Fruit fly (Drosophila melanogaster) whole organism, embryonic: ENCODE measurements around the gene Gr32a.

ENCODE experiments used
- Atf6 ChIP-seq: fragments of 200-800 bp; sonication (Bioruptor generic); IDR thresholded peaks from 2 replicates; pipeline ENCODE4 v1.3.6; 2022; ENCODE audit warnings: missing biosample characterization, missing genetic modification characterization
- B-H2 ChIP-seq: fragments of 200-800 bp; sonication (Bioruptor generic); optimal IDR thresholded peaks from 2 replicates; lab custom pipeline; 2018; ENCODE audit warnings: missing biosample characterization, mild to moderate bottlenecking, missing genetic modification characterization
- Bgb ChIP-seq: fragments of 200-800 bp; sonication (Bioruptor generic); IDR thresholded peaks from 2 replicates; pipeline ENCODE4 v1.3.6; 2022; ENCODE audit warnings: missing biosample characterization, missing genetic modification characterization; ENCODE audit not compliant: partially characterized antibody
- CG15269 ChIP-seq: fragments of 200-800 bp; sonication (Bioruptor generic); optimal IDR thresholded peaks from 2 replicates; lab custom pipeline; 2018; ENCODE audit warnings: missing biosample characterization, mild to moderate bottlenecking, missing genetic modification characterization, moderate library complexity
- CG18599 ChIP-seq: fragments of 200-800 bp; sonication (Bioruptor generic); optimal IDR thresholded peaks from 3 replicates; lab custom pipeline; 2017; ENCODE audit warnings: missing biosample characterization, missing genetic modification characterization, mild to moderate bottlenecking, moderate library complexity, missing genetic modification reagents
- CG18619 ChIP-seq: fragments of 200-800 bp; sonication (Bioruptor generic); optimal IDR thresholded peaks from 3 replicates; lab custom pipeline; 2017; ENCODE audit warnings: missing biosample characterization, mild to moderate bottlenecking, missing genetic modification characterization
- CG32532 ChIP-seq: fragments of 200-800 bp; sonication (Bioruptor generic); IDR thresholded peaks from 2 replicates; pipeline ENCODE4 v1.3.6; 2022; ENCODE audit warnings: missing biosample characterization, missing genetic modification characterization
- CG32767 ChIP-seq: fragments of 200-800 bp; sonication (Bioruptor generic); IDR thresholded peaks from 2 replicates; pipeline ENCODE4 v1.3.6; 2022; ENCODE audit warnings: missing biosample characterization, missing genetic modification characterization
- CG6654 ChIP-seq: fragments of 200-800 bp; sonication (Bioruptor generic); optimal IDR thresholded peaks from 2 replicates; lab custom pipeline; 2017; ENCODE audit warnings: missing biosample characterization, mild to moderate bottlenecking, missing genetic modification characterization
- CG7786 ChIP-seq: fragments of 200-800 bp; sonication (Bioruptor generic); optimal IDR thresholded peaks from 2 replicates; lab custom pipeline; 2016; ENCODE audit warnings: missing biosample characterization, missing genetic modification characterization
- CG7928 ChIP-seq: fragments of 200-800 bp; sonication (Bioruptor generic); optimal IDR thresholded peaks from 2 replicates; lab custom pipeline; 2017; ENCODE audit warnings: missing biosample characterization, mild to moderate bottlenecking, missing genetic modification characterization
- CG8089 ChIP-seq: fragments of 200-800 bp; sonication (Bioruptor generic); optimal IDR thresholded peaks from 3 replicates; lab custom pipeline; 2016; ENCODE audit warnings: missing biosample characterization, missing genetic modification characterization
- Dll ChIP-seq: fragments of 200-800 bp; sonication (Bioruptor generic); IDR thresholded peaks from 4 replicates; pipeline ENCODE4 v1.3.6; 2022; ENCODE audit warnings: missing biosample characterization, missing genetic modification characterization; ENCODE audit not compliant: partially characterized antibody
- ERR ChIP-seq: fragments of 200-800 bp; sonication (Bioruptor generic); optimal IDR thresholded peaks from 2 replicates; lab custom pipeline; 2016; ENCODE audit warnings: missing biosample characterization, missing genetic modification characterization
- Eip74EF ChIP-seq, 2 experiments: fragments of 200-800 bp in 1 of 2; fragments of >200 bp in 1 of 2; sonication (Bioruptor generic) in 1 of 2; optimal IDR thresholded peaks; 2 replicates each; lab custom pipeline; 2017 to 2019; ENCODE audit warnings: missing biosample characterization in 2 of 2, missing genetic modification characterization in 2 of 2, mild to moderate bottlenecking in 1 of 2, moderate library complexity in 1 of 2
- Ets97D ChIP-seq: fragments of 200-800 bp; sonication (Bioruptor generic); optimal IDR thresholded peaks from 3 replicates; lab custom pipeline; 2016; ENCODE audit warnings: missing biosample characterization, missing genetic modification characterization
- Fer3 ChIP-seq: fragments of 200-800 bp; sonication (Bioruptor generic); optimal IDR thresholded peaks from 2 replicates; lab custom pipeline; 2018; ENCODE audit warnings: missing biosample characterization, mild to moderate bottlenecking, missing genetic modification characterization, moderate library complexity
- Hr51 ChIP-seq, 2 experiments: fragments of 200-800 bp; sonication (Bioruptor generic); optimal IDR thresholded peaks; 2 replicates in 1 of 2; 3 replicates in 1 of 2; lab custom pipeline; 2016 to 2018; ENCODE audit warnings: missing biosample characterization in 2 of 2, missing genetic modification characterization in 2 of 2, mild to moderate bottlenecking in 1 of 2, moderate library complexity in 1 of 2
- Nf-YC ChIP-seq: fragments of 200-800 bp; optimal IDR thresholded peaks from 3 replicates; lab custom pipeline; 2019; ENCODE audit warnings: missing biosample characterization, mild to moderate bottlenecking, missing genetic modification characterization, moderate library complexity
- PHDP ChIP-seq: fragments of 200-800 bp; sonication (Bioruptor generic); optimal IDR thresholded peaks from 3 replicates; lab custom pipeline; 2018; ENCODE audit warnings: missing biosample characterization, mild to moderate bottlenecking, missing genetic modification characterization, moderate library complexity
- Rx ChIP-seq: fragments of 200-800 bp; sonication (Bioruptor generic); IDR thresholded peaks from 2 replicates; pipeline ENCODE4 v1.3.6; 2022; ENCODE audit warnings: missing biosample characterization, missing genetic modification characterization
- YL-1 ChIP-seq: fragments of 200-800 bp; sonication (Bioruptor generic); optimal IDR thresholded peaks from 3 replicates; lab custom pipeline; 2017; ENCODE audit warnings: missing biosample characterization, mild to moderate bottlenecking, missing genetic modification characterization
- az2 ChIP-seq: fragments of 200-800 bp; sonication (Bioruptor generic); optimal IDR thresholded peaks from 3 replicates; lab custom pipeline; 2016; ENCODE audit warnings: missing biosample characterization, missing genetic modification characterization
- bbx ChIP-seq: fragments of 200-800 bp; sonication (Bioruptor generic); IDR thresholded peaks from 2 replicates; pipeline ENCODE4 v1.3.6; 2022; ENCODE audit warnings: missing biosample characterization, missing genetic modification characterization; ENCODE audit not compliant: partially characterized antibody
- ci ChIP-seq: fragments of 200-800 bp; sonication (Bioruptor generic); IDR thresholded peaks from 3 replicates; pipeline ENCODE4 v1.3.6; 2022; ENCODE audit warnings: missing biosample characterization, missing genetic modification characterization
- croc ChIP-seq: fragments of 200-800 bp; sonication (Bioruptor generic); conservative IDR thresholded peaks from 3 replicates; pipeline ENCODE4 v1.3.6; 2022; ENCODE audit warnings: missing biosample characterization, missing genetic modification characterization
- dpn ChIP-seq, 2 experiments: fragments of 200-800 bp; sonication (Bioruptor generic); optimal IDR thresholded peaks; 3 replicates each; lab custom pipeline; 2016; ENCODE audit warnings: missing biosample characterization in 2 of 2, missing genetic modification characterization in 2 of 2
- dysf ChIP-seq: fragments of 200-800 bp; sonication (Bioruptor generic); IDR thresholded peaks from 3 replicates; pipeline ENCODE4 v1.3.6; 2022; ENCODE audit warnings: missing biosample characterization, missing genetic modification characterization
- gce ChIP-seq: fragments of 200-800 bp; sonication (Bioruptor generic); IDR thresholded peaks from 3 replicates; pipeline ENCODE4 v1.3.6; 2022; ENCODE audit warnings: missing biosample characterization, missing genetic modification characterization
- grn ChIP-seq: fragments of 200-800 bp; sonication (Bioruptor generic); optimal IDR thresholded peaks from 3 replicates; lab custom pipeline; 2017; ENCODE audit warnings: missing biosample characterization, missing genetic modification characterization
- inv ChIP-seq: fragments of 200-800 bp; sonication (Bioruptor generic); IDR thresholded peaks from 2 replicates; pipeline ENCODE4 v1.3.6; 2022; ENCODE audit warnings: missing biosample characterization, missing genetic modification characterization; ENCODE audit not compliant: partially characterized antibody
- jumu ChIP-seq: fragments of 200-800 bp; sonication (Bioruptor generic); optimal IDR thresholded peaks from 3 replicates; lab custom pipeline; 2016; ENCODE audit warnings: missing biosample characterization, missing genetic modification characterization
- lab ChIP-seq: fragments of 200-800 bp; sonication (Bioruptor generic); optimal IDR thresholded peaks from 3 replicates; lab custom pipeline; 2017; ENCODE audit warnings: missing biosample characterization, missing genetic modification characterization, mild to moderate bottlenecking, moderate library complexity, missing genetic modification reagents
- lola ChIP-seq, 3 experiments: fragments of >200 bp in 2 of 3; fragments of 200-800 bp in 1 of 3; sonication (Bioruptor generic) in 1 of 3; optimal IDR thresholded peaks; 2 replicates each; lab custom pipeline; 2017 to 2019; ENCODE audit warnings: missing biosample characterization in 3 of 3, missing genetic modification characterization in 3 of 3, mild to moderate bottlenecking in 1 of 3, moderate library complexity in 1 of 3
- maf-S ChIP-seq: fragments of 200-800 bp; sonication (Bioruptor generic); optimal IDR thresholded peaks from 2 replicates; lab custom pipeline; 2016; ENCODE audit warnings: missing biosample characterization, missing genetic modification characterization
- mirr ChIP-seq: fragments of 200-800 bp; sonication (Bioruptor generic); optimal IDR thresholded peaks from 3 replicates; lab custom pipeline; 2018; ENCODE audit warnings: missing biosample characterization, mild to moderate bottlenecking, missing genetic modification characterization
- p53 ChIP-seq: fragments of 200-800 bp; sonication (Bioruptor generic); optimal IDR thresholded peaks from 2 replicates; lab custom pipeline; 2016; ENCODE audit warnings: missing biosample characterization, missing genetic modification characterization
- pho ChIP-seq: fragments of 200-800 bp; sonication (Bioruptor generic); optimal IDR thresholded peaks from 2 replicates; lab custom pipeline; 2016; ENCODE audit warnings: missing biosample characterization, missing genetic modification characterization
- ranshi ChIP-seq: fragments of 200-800 bp; sonication (Bioruptor generic); IDR thresholded peaks from 2 replicates; pipeline ENCODE4 v1.3.6; 2022; ENCODE audit warnings: missing biosample characterization, missing genetic modification characterization
- rib ChIP-seq: fragments of 200-800 bp; sonication (Bioruptor generic); IDR thresholded peaks from 2 replicates; pipeline ENCODE4 v1.3.6; 2022; ENCODE audit warnings: missing biosample characterization, missing genetic modification characterization
- sc ChIP-seq, 3 experiments: fragments of >200 bp in 2 of 3; fragments of 200-800 bp in 1 of 3; sonication (Bioruptor generic) in 1 of 3; optimal IDR thresholded peaks; 2 replicates in 2 of 3; 3 replicates in 1 of 3; lab custom pipeline; 2017; ENCODE audit warnings: mild to moderate bottlenecking in 1 of 3, missing biosample characterization in 1 of 3, missing genetic modification characterization in 1 of 3, missing genetic modification reagents in 1 of 3
- sens ChIP-seq: fragments of 200-800 bp; sonication (Bioruptor generic); peaks from one replicate; lab custom pipeline; 2016; ENCODE audit warnings: missing biosample characterization, missing genetic modification characterization
- slbo ChIP-seq: fragments of 200-800 bp; sonication (Bioruptor generic); IDR thresholded peaks from 2 replicates; pipeline ENCODE4 v1.3.6; 2022; ENCODE audit warnings: missing biosample characterization, missing genetic modification characterization
- slp2 ChIP-seq: fragments of 200-800 bp; sonication (Bioruptor generic); optimal IDR thresholded peaks from 2 replicates; lab custom pipeline; 2016; ENCODE audit warnings: missing biosample characterization, missing genetic modification characterization
- tna ChIP-seq: fragments of 200-800 bp; sonication (Bioruptor generic); IDR thresholded peaks from 2 replicates; pipeline ENCODE4 v1.3.6; 2022; ENCODE audit warnings: missing biosample characterization, missing genetic modification characterization; ENCODE audit not compliant: partially characterized antibody
- trem ChIP-seq: fragments of 200-800 bp; optimal IDR thresholded peaks from 3 replicates; lab custom pipeline; 2019; ENCODE audit warnings: missing biosample characterization, mild to moderate bottlenecking, missing genetic modification characterization, moderate library complexity
- wek ChIP-seq: fragments of 200-800 bp; sonication (Bioruptor generic); optimal IDR thresholded peaks from 3 replicates; lab custom pipeline; 2018; ENCODE audit warnings: missing biosample characterization, mild to moderate bottlenecking, missing genetic modification characterization, moderate library complexity
- wor ChIP-seq: fragments of 200-800 bp; sonication (Bioruptor generic); IDR thresholded peaks from 2 replicates; pipeline ENCODE4 v1.3.6; 2022; ENCODE audit warnings: missing biosample characterization, missing genetic modification characterization
- z ChIP-seq: fragments of 200-800 bp; sonication (Bioruptor generic); IDR thresholded peaks from 3 replicates; pipeline ENCODE4 v1.3.6; 2022; ENCODE audit warnings: missing biosample characterization, missing genetic modification characterization

The Gr32a gene

dm6 chr2L:11086357-11086924, 27.4 kb upstream of the Gr32a start, which contains the start of gene CG16854 (continued):
- TF ChIP-seq Bgb (no peak), Nf-YC (tag; lab: Kevin White, UChicago) (no peak), inv (GFP tag; lab: Robert Waterston, UW) (no peak), slp2 (no peak), CG6654 (GFP tag; lab: Kevin White, UChicago) (no peak), z (GFP tag; lab: Robert Waterston, UW) (no peak), Eip74EF (GFP tag; optimal IDR thresholded peaks at IDR 0.05; lab: Kevin White, UChicago) (no peak), az2 (GFP tag; lab: Kevin White, UChicago) (no peak), slbo (peak; percentile 60; the same call in 1 of the 2 replicates), Hr51 (GFP tag; optimal IDR thresholded peaks at IDR 0.05; lab: Kevin White, UChicago) (no peak), PHDP (tag; lab: Kevin White, UChicago) (no peak), CG18599 (peak; percentile 47), Rx (GFP tag; lab: Robert Waterston, UW) (0 out of 2 replicates have a peak, but pooled peaks have one; percentile 11), wek (GFP tag; lab: Kevin White, UChicago) (no peak), pho (GFP tag; lab: Kevin White, UChicago) (no peak), CG15269 (no peak), ranshi (GFP tag; lab: Robert Waterston, UW) (0 out of 2 replicates have a peak, but pooled peaks have one; percentile 26), sc (optimal IDR thresholded peaks at IDR 0.05; lab: Kevin White, UChicago) (no peak), sc (GFP tag; optimal IDR thresholded peaks at IDR 0.05; lab: Kevin White, UChicago) (no peak), YL-1 (GFP tag; lab: Kevin White, UChicago) (no peak), Fer3 (tag; lab: Kevin White, UChicago) (no peak), wor (GFP tag; lab: Robert Waterston, UW) (no peak), CG7786 (GFP tag; lab: Kevin White, UChicago) (no peak), p53 (GFP tag; lab: Kevin White, UChicago) (no peak), ERR (GFP tag; lab: Kevin White, UChicago) (no peak), sens (GFP tag; lab: Kevin White, UChicago) (no peak), ci (GFP tag; lab: Robert Waterston, UW) (peak; percentile 27; the same call in 1 of the 3 replicates), CG7928 (GFP tag; lab: Kevin White, UChicago) (peak; percentile 83), CG32532 (no peak), croc (GFP tag; lab: Robert Waterston, UW) (no peak), B-H2 (no peak), bbx (GFP tag; lab: Robert Waterston, UW) (0 out of 2 replicates have a peak, but pooled peaks have one; percentile 16), jumu (GFP tag; lab: Kevin White, UChicago) (no peak), grn (GFP tag; lab: Kevin White, UChicago) (no peak), CG8089 (GFP tag; lab: Kevin White, UChicago) (no peak), trem (tag; lab: Kevin White, UChicago) (no peak), dpn (GFP tag; optimal IDR thresholded peaks at IDR 0.05; lab: Kevin White, UChicago) (peak in 1 of 2 experiments; percentile 4), Dll (GFP tag; lab: Robert Waterston, UW) (no peak), lab (GFP tag; lab: Kevin White, UChicago) (no peak), Atf6 (GFP tag; lab: Robert Waterston, UW) (no peak), lola (GFP tag; optimal IDR thresholded peaks at IDR 0.05; lab: Kevin White, UChicago) (no peak), tna (GFP tag; lab: Robert Waterston, UW) (no peak), rib (no peak), mirr (GFP tag; lab: Kevin White, UChicago) (no peak), maf-S (GFP tag; lab: Kevin White, UChicago) (no peak), gce (GFP tag; lab: Robert Waterston, UW) (no peak), CG18619 (GFP tag; lab: Kevin White, UChicago) (no peak), Ets97D (GFP tag; lab: Kevin White, UChicago) (no peak), CG32767 (GFP tag; lab: Robert Waterston, UW) (no peak), dysf (GFP tag; lab: Robert Waterston, UW) (0 out of 3 replicates have a peak, but pooled peaks have one; percentile 34)
